Worm (Caenorhabditis elegans) whole organism, early embryonic: ENCODE measurements around the gene sap-49.

ENCODE experiments used
- aly-1 ChIP-seq: sonication (generic microtip); optimal IDR thresholded peaks from 2 replicates; lab custom pipeline; 2016; ENCODE audit warnings: missing genetic modification characterization, missing compliant biosample characterization
- ceh-13 ChIP-seq: fragments of 200-800 bp; sonication (Bioruptor generic); optimal IDR thresholded peaks from 2 replicates; lab custom pipeline; 2018; ENCODE audit warnings: mild to moderate bottlenecking, missing genetic modification characterization, missing compliant biosample characterization
- ceh-36 ChIP-seq: sonication (generic microtip); optimal IDR thresholded peaks from 2 replicates; lab custom pipeline; 2016; ENCODE audit warnings: missing genetic modification characterization, inconsistent platforms, missing compliant biosample characterization
- flt-1 ChIP-seq: fragments of 200-800 bp; sonication (Bioruptor generic); IDR thresholded peaks from 2 replicates; pipeline ENCODE4 v1.3.6; 2022; ENCODE audit warnings: missing genetic modification characterization, missing compliant biosample characterization
- hnd-1 ChIP-seq: sonication (generic microtip); optimal IDR thresholded peaks from 2 replicates; lab custom pipeline; 2016; ENCODE audit warnings: missing genetic modification characterization, missing compliant biosample characterization

DNA sequence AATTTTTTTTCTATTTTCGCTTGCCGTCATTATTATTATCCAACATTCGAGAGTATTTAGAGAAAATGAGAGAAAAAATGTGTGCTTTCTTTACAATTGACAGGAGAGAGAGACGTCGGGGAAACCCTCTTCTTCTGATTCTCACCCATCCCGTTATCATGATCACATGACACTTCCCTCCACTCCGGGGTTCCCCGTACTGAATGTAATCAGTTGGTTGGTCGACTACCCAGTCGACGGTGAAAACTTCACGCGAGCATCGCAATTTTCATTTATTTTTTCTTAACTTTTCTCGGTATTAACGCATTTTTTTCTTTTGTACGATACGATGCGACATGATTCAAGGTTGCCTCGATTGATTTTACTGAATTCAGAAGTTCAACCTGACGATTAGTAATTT, 19.4 kb downstream of the sap-49 start:
- TF ChIP-seq ceh-13 (GFP tag; lab: Kevin White, UChicago) (no peak), aly-1 (tag; lab: Kevin White, UChicago) (no peak), flt-1 (no peak), hnd-1 (tag; lab: Kevin White, UChicago) (no peak), ceh-36 (tag; lab: Kevin White, UChicago) (no peak)
